Fruit fly (Drosophila melanogaster): ENCODE data around the gene Edc3.

The Edc3 gene

DNA sequence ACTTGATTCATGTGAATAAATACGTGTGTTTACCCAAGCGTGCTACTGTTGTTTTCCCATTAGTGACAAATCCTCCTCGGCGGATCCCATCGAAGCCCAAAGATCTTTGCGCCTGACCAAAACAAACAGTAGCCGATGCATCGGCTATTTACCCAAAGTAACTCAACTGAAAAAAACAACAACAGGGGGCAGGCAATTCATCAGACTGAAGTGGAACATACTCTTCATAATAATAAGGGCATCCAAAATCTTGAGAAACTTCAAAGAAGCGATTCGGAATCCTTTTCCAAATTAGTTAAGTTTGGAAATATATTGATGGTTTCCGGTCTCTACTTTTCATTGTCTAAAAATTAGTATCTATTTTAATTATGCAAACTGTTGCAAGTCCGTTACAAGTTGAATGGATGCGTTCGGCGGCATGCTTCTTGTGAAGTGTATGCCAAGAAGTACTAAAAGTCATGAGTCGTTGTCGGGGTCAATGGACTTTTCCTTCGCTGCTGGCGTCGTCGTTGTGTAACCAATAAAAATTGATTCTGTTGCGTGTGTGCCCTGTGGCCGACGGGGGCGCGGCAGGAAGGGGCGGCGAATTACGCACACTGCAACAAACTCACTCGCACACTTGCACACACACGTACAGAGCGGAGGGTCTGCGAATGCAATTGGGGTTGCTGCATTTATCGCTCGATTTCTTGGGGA lies 34.2 kb downstream of the Edc3 start (continued):
- TF ChIP-seq tna (GFP tag; IDR thresholded peaks at IDR 0.05; ENCODE audit: partially characterized antibody): no peak
- TF ChIP-seq Lpt (GFP tag; optimal IDR thresholded peaks at IDR 0.05): no peak
- no peak for TF ChIP-seq btn (GFP tag; optimal IDR thresholded peaks at IDR 0.05)
- no peak for TF ChIP-seq CG4730 (GFP tag; IDR thresholded peaks at IDR 0.05)
- no peak for TF ChIP-seq oc (tag; optimal IDR thresholded peaks at IDR 0.05)
- TF ChIP-seq sima (GFP tag; optimal IDR thresholded peaks at IDR 0.05): no peak
- no peak for TF ChIP-seq jigr1 (GFP tag; IDR thresholded peaks at IDR 0.05)
- no peak for TF ChIP-seq Gug (GFP tag; IDR thresholded peaks at IDR 0.05)
- TF ChIP-seq CrebB (tag; optimal IDR thresholded peaks at IDR 0.05): no peak
- peak; percentile 77 for TF ChIP-seq pros (GFP tag; optimal IDR thresholded peaks at IDR 0.05)
- TF ChIP-seq CG9797 (GFP tag; optimal IDR thresholded peaks at IDR 0.05): no peak
- no peak for TF ChIP-seq maf-S (GFP tag; optimal IDR thresholded peaks at IDR 0.05)
- TF ChIP-seq CG13624 (GFP tag; optimal IDR thresholded peaks at IDR 0.05): no peak
- TF ChIP-seq tgo (GFP tag; IDR thresholded peaks at IDR 0.05): no peak
- TF ChIP-seq cg (GFP tag; optimal IDR thresholded peaks at IDR 0.05): peak; percentile 71
- TF ChIP-seq Hr3 (GFP tag; optimal IDR thresholded peaks at IDR 0.05): peak; percentile 18
- TF ChIP-seq CG14014 (GFP tag; IDR thresholded peaks at IDR 0.05): no peak
- no peak for TF ChIP-seq Dll (GFP tag; IDR thresholded peaks at IDR 0.05; ENCODE audit: partially characterized antibody)
- TF ChIP-seq Max (GFP tag; optimal IDR thresholded peaks at IDR 0.05): no peak
- TF ChIP-seq CG4282 (GFP tag; optimal IDR thresholded peaks at IDR 0.05): no peak
- 0 out of 2 replicates have a peak, but pooled peaks have one; percentile 52 for TF ChIP-seq Awh (GFP tag; IDR thresholded peaks at IDR 0.05)
- peak; percentile 52 for TF ChIP-seq CG12391 (tag; optimal IDR thresholded peaks at IDR 0.05)
- TF ChIP-seq Dp (GFP tag; optimal IDR thresholded peaks at IDR 0.05): no peak
- TF ChIP-seq YL-1 (GFP tag; optimal IDR thresholded peaks at IDR 0.05): no peak
- no peak for TF ChIP-seq wor (GFP tag; IDR thresholded peaks at IDR 0.05)
- no peak for TF ChIP-seq pb (GFP tag; optimal IDR thresholded peaks at IDR 0.05)
- TF ChIP-seq NC2α (GFP tag; optimal IDR thresholded peaks at IDR 0.05): no peak
- no peak for TF ChIP-seq sd (tag; optimal IDR thresholded peaks at IDR 0.05)
- no peak for TF ChIP-seq CG10959 (GFP tag; IDR thresholded peaks at IDR 0.05)
- TF ChIP-seq Sox102F (GFP tag; optimal IDR thresholded peaks at IDR 0.05): peak; percentile 61
- TF ChIP-seq inv (GFP tag; IDR thresholded peaks at IDR 0.05; ENCODE audit: partially characterized antibody): no peak
- TF ChIP-seq Hand (GFP tag; optimal IDR thresholded peaks at IDR 0.05): no peak
- TF ChIP-seq CG12104 (GFP tag; optimal IDR thresholded peaks at IDR 0.05): no peak
- TF ChIP-seq CG8924 (tag; optimal IDR thresholded peaks at IDR 0.05): peak; percentile 19
- no peak for TF ChIP-seq CG3838 (GFP tag; optimal IDR thresholded peaks at IDR 0.05)
- TF ChIP-seq CG17802 (tag; optimal IDR thresholded peaks at IDR 0.05): no peak
- TF ChIP-seq CG2120 (GFP tag; optimal IDR thresholded peaks at IDR 0.05): no peak
- TF ChIP-seq CG4854 (GFP tag; optimal IDR thresholded peaks at IDR 0.05): no peak
- TF ChIP-seq pan (optimal IDR thresholded peaks at IDR 0.05): no peak
- TF ChIP-seq pan (GFP tag; optimal IDR thresholded peaks at IDR 0.05 in 1 of 2, IDR thresholded peaks at IDR 0.05 in 1 of 2): no peak
- no peak for TF ChIP-seq HLH54F (GFP tag; optimal IDR thresholded peaks at IDR 0.05)
- TF ChIP-seq CG11723 (GFP tag; optimal IDR thresholded peaks at IDR 0.05): no peak
- TF ChIP-seq sqz (GFP tag; optimal IDR thresholded peaks at IDR 0.05): peak; percentile 28
- no peak for TF ChIP-seq fru (optimal IDR thresholded peaks at IDR 0.05)
- no peak for TF ChIP-seq ind (GFP tag; optimal IDR thresholded peaks at IDR 0.05)
- TF ChIP-seq CG16779 (GFP tag; IDR thresholded peaks at IDR 0.05): no peak
- 0 out of 2 replicates have a peak, but pooled peaks have one; percentile 16 for TF ChIP-seq CG1024 (GFP tag; IDR thresholded peaks at IDR 0.05)
- TF ChIP-seq da (GFP tag; optimal IDR thresholded peaks at IDR 0.05): no peak
- TF ChIP-seq CG33557 (GFP tag; optimal IDR thresholded peaks at IDR 0.05): no peak
- TF ChIP-seq CG6654 (GFP tag; optimal IDR thresholded peaks at IDR 0.05): no peak
- no peak for TF ChIP-seq CG7987 (GFP tag; optimal IDR thresholded peaks at IDR 0.05)
